Fruit fly (Drosophila melanogaster) whole organism, embryonic: ENCODE measurements around the gene CG31064.

ENCODE experiments used
- Aef1 ChIP-seq: fragments of 200-800 bp; sonication (Bioruptor generic); IDR thresholded peaks from 3 replicates; pipeline ENCODE4 v1.3.6; 2022; ENCODE audit warnings: missing biosample characterization, missing genetic modification characterization
- Antp ChIP-seq: fragments of 200-800 bp; sonication (Bioruptor generic); optimal IDR thresholded peaks from 3 replicates; lab custom pipeline; 2016; ENCODE audit warnings: missing biosample characterization, missing genetic modification characterization
- Asciz ChIP-seq: fragments of 200-800 bp; sonication (Bioruptor generic); optimal IDR thresholded peaks from 2 replicates; lab custom pipeline; 2017; ENCODE audit warnings: missing biosample characterization, mild to moderate bottlenecking, missing genetic modification characterization, missing genetic modification reagents
- C15 ChIP-seq: fragments of 200-800 bp; sonication (Bioruptor generic); IDR thresholded peaks from 3 replicates; pipeline ENCODE4 v1.3.6; 2022; ENCODE audit warnings: missing biosample characterization, missing genetic modification characterization
- CG10267 ChIP-seq: fragments of 200-800 bp; sonication (Bioruptor generic); optimal IDR thresholded peaks from 2 replicates; lab custom pipeline; 2018; ENCODE audit warnings: missing biosample characterization, mild to moderate bottlenecking, missing genetic modification characterization, moderate library complexity
- CG10462 ChIP-seq: fragments of 200-800 bp; sonication (Bioruptor generic); optimal IDR thresholded peaks from 2 replicates; lab custom pipeline; 2016; ENCODE audit warnings: missing biosample characterization, missing genetic modification characterization
- CG11247 ChIP-seq: fragments of 200-800 bp; sonication (Bioruptor generic); IDR thresholded peaks from 2 replicates; pipeline ENCODE4 v1.3.6; 2022; ENCODE audit warnings: missing biosample characterization, missing genetic modification characterization
- CG12391 ChIP-seq: fragments of 200-800 bp; sonication (Bioruptor generic); optimal IDR thresholded peaks from 3 replicates; lab custom pipeline; 2018; ENCODE audit warnings: missing biosample characterization, mild to moderate bottlenecking, missing genetic modification characterization, moderate library complexity
- CG13296 ChIP-seq: fragments of 200-800 bp; sonication (Bioruptor generic); optimal IDR thresholded peaks from 3 replicates; lab custom pipeline; 2018; ENCODE audit warnings: missing biosample characterization, mild to moderate bottlenecking, missing genetic modification characterization
- CG13775 ChIP-seq: fragments of 200-800 bp; sonication (Bioruptor generic); optimal IDR thresholded peaks from 3 replicates; lab custom pipeline; 2017; ENCODE audit warnings: missing biosample characterization, mild to moderate bottlenecking, missing genetic modification characterization
- CG15269 ChIP-seq: fragments of 200-800 bp; sonication (Bioruptor generic); optimal IDR thresholded peaks from 2 replicates; lab custom pipeline; 2018; ENCODE audit warnings: missing biosample characterization, mild to moderate bottlenecking, missing genetic modification characterization, moderate library complexity
- CG17359 ChIP-seq: fragments of 200-800 bp; sonication (Bioruptor generic); optimal IDR thresholded peaks from 3 replicates; lab custom pipeline; 2018; ENCODE audit warnings: missing biosample characterization, mild to moderate bottlenecking, missing genetic modification characterization, moderate library complexity
- CG2712 ChIP-seq: fragments of 200-800 bp; optimal IDR thresholded peaks from 3 replicates; lab custom pipeline; 2019; ENCODE audit warnings: missing biosample characterization, mild to moderate bottlenecking, missing genetic modification characterization, moderate library complexity
- CG2889 ChIP-seq: fragments of 200-800 bp; sonication (Bioruptor generic); IDR thresholded peaks from 3 replicates; pipeline ENCODE4 v1.3.6; 2022; ENCODE audit warnings: missing biosample characterization, missing genetic modification characterization
- CG3995 ChIP-seq: fragments of 200-800 bp; sonication (Bioruptor generic); optimal IDR thresholded peaks from 3 replicates; lab custom pipeline; 2016; ENCODE audit warnings: missing biosample characterization, missing genetic modification characterization
- CG43689 ChIP-seq: fragments of 200-800 bp; sonication (Bioruptor generic); IDR thresholded peaks from 2 replicates; pipeline ENCODE4 v1.3.6; 2022; ENCODE audit warnings: missing biosample characterization, missing genetic modification characterization
- CG4730 ChIP-seq: fragments of 200-800 bp; sonication (Bioruptor generic); IDR thresholded peaks from 2 replicates; pipeline ENCODE4 v1.3.6; 2022; ENCODE audit warnings: missing biosample characterization, missing genetic modification characterization
- CG4854 ChIP-seq: fragments of 200-800 bp; sonication (Bioruptor generic); optimal IDR thresholded peaks from 2 replicates; lab custom pipeline; 2016; ENCODE audit warnings: missing biosample characterization, missing genetic modification characterization, inconsistent platforms
- Dad ChIP-seq: fragments of 200-800 bp; sonication (Bioruptor generic); optimal IDR thresholded peaks from 3 replicates; lab custom pipeline; 2016; ENCODE audit warnings: missing biosample characterization, missing genetic modification characterization
- Hmx ChIP-seq: fragments of 200-800 bp; sonication (Bioruptor generic); optimal IDR thresholded peaks from 2 replicates; lab custom pipeline; 2016; ENCODE audit warnings: missing biosample characterization, missing genetic modification characterization
- Hsf ChIP-seq: fragments of 200-800 bp; sonication (Bioruptor generic); optimal IDR thresholded peaks from 3 replicates; lab custom pipeline; 2016; ENCODE audit warnings: missing biosample characterization, missing genetic modification characterization
- Kr ChIP-seq: fragments of 200-800 bp; sonication (Bioruptor generic); optimal IDR thresholded peaks from 2 replicates; lab custom pipeline; 2017; ENCODE audit warnings: missing biosample characterization, mild to moderate bottlenecking, missing genetic modification characterization
- Lim3 ChIP-seq: fragments of 200-800 bp; sonication (Bioruptor generic); IDR thresholded peaks from 2 replicates; pipeline ENCODE4 v1.3.6; 2022; ENCODE audit warnings: missing biosample characterization, missing genetic modification characterization
- NC2α ChIP-seq: fragments of 200-800 bp; sonication (Bioruptor generic); optimal IDR thresholded peaks from 2 replicates; lab custom pipeline; 2016; ENCODE audit warnings: missing biosample characterization, missing genetic modification characterization
- Nf-YA ChIP-seq: fragments of 200-800 bp; sonication (Bioruptor generic); IDR thresholded peaks from 2 replicates; pipeline ENCODE4 v1.3.6; 2022; ENCODE audit warnings: missing biosample characterization, missing genetic modification characterization
- Nf-YB ChIP-seq: fragments of 200-800 bp; sonication (Bioruptor generic); optimal IDR thresholded peaks from 3 replicates; lab custom pipeline; 2019; ENCODE audit warnings: missing biosample characterization, mild to moderate bottlenecking, missing genetic modification characterization, moderate library complexity
- Sox102F ChIP-seq: fragments of 200-800 bp; sonication (Bioruptor generic); optimal IDR thresholded peaks from 2 replicates; lab custom pipeline; 2018; ENCODE audit warnings: missing biosample characterization, mild to moderate bottlenecking, missing genetic modification characterization, moderate library complexity
- Tbp ChIP-seq: fragments of >200 bp; optimal IDR thresholded peaks from 2 replicates; lab custom pipeline; 2018; ENCODE audit warnings: missing biosample characterization, missing genetic modification characterization
- Trl ChIP-seq, 3 experiments: fragments of >200 bp in 2 of 3; fragments of 200-800 bp in 1 of 3; sonication (Bioruptor generic) in 1 of 3; optimal IDR thresholded peaks; 2 replicates in 1 of 3; 3 replicates in 2 of 3; lab custom pipeline; 2016 to 2017; ENCODE audit warnings: missing biosample characterization in 1 of 3, missing genetic modification characterization in 1 of 3
- abd-A ChIP-seq: fragments of 200-800 bp; sonication (Bioruptor generic); optimal IDR thresholded peaks from 3 replicates; lab custom pipeline; 2019; ENCODE audit warnings: missing biosample characterization, mild to moderate bottlenecking, missing genetic modification characterization, moderate library complexity
- ap ChIP-seq: fragments of 200-800 bp; sonication (Bioruptor generic); IDR thresholded peaks from 2 replicates; pipeline ENCODE4 v1.3.6; 2022; ENCODE audit warnings: missing biosample characterization, missing genetic modification characterization
- bbx ChIP-seq: fragments of 200-800 bp; sonication (Bioruptor generic); IDR thresholded peaks from 2 replicates; pipeline ENCODE4 v1.3.6; 2022; ENCODE audit warnings: missing biosample characterization, missing genetic modification characterization; ENCODE audit not compliant: partially characterized antibody
- gsb-n ChIP-seq: fragments of 200-800 bp; sonication (Bioruptor generic); optimal IDR thresholded peaks from 3 replicates; lab custom pipeline; 2018; ENCODE audit warnings: missing biosample characterization, mild to moderate bottlenecking, missing genetic modification characterization
- hth ChIP-seq: fragments of >200 bp; optimal IDR thresholded peaks from 2 replicates; lab custom pipeline; 2017; ENCODE audit warnings: inconsistent platforms
- insv ChIP-seq, 2 experiments: fragments of 200-800 bp; sonication (Bioruptor generic); optimal IDR thresholded peaks; 3 replicates each; lab custom pipeline; 2016 to 2018; ENCODE audit warnings: missing biosample characterization in 2 of 2, missing genetic modification characterization in 2 of 2
- inv ChIP-seq: fragments of 200-800 bp; sonication (Bioruptor generic); IDR thresholded peaks from 2 replicates; pipeline ENCODE4 v1.3.6; 2022; ENCODE audit warnings: missing biosample characterization, missing genetic modification characterization; ENCODE audit not compliant: partially characterized antibody
- mld ChIP-seq: fragments of 200-800 bp; sonication (Bioruptor generic); IDR thresholded peaks from 3 replicates; pipeline ENCODE4 v1.3.6; 2022; ENCODE audit warnings: missing biosample characterization, missing genetic modification characterization; ENCODE audit not compliant: partially characterized antibody
- prd ChIP-seq, 3 experiments: fragments of >200 bp in 2 of 3; fragments of 200-800 bp in 1 of 3; sonication (Bioruptor generic) in 1 of 3; optimal IDR thresholded peaks in 2 of 3; IDR thresholded peaks in 1 of 3; 2 replicates in 2 of 3; 3 replicates in 1 of 3; pipeline versions ENCODE4 v1.3.6 to Lab custom; 2017 to 2022; ENCODE audit warnings: missing biosample characterization in 1 of 3, missing genetic modification characterization in 1 of 3
- psq ChIP-seq: fragments of 200-800 bp; sonication (Bioruptor generic); optimal IDR thresholded peaks from 2 replicates; lab custom pipeline; 2017; ENCODE audit warnings: missing biosample characterization, missing genetic modification characterization
- sens ChIP-seq: fragments of 200-800 bp; sonication (Bioruptor generic); peaks from one replicate; lab custom pipeline; 2016; ENCODE audit warnings: missing biosample characterization, missing genetic modification characterization
- tap ChIP-seq: fragments of 200-800 bp; optimal IDR thresholded peaks from 3 replicates; lab custom pipeline; 2019; ENCODE audit warnings: missing biosample characterization, mild to moderate bottlenecking, missing genetic modification characterization, moderate library complexity
- toy ChIP-seq: fragments of 200-800 bp; sonication (Bioruptor generic); IDR thresholded peaks from 2 replicates; pipeline ENCODE4 v1.3.6; 2022; ENCODE audit warnings: missing biosample characterization, missing genetic modification characterization
- twi ChIP-seq: fragments of 200-800 bp; optimal IDR thresholded peaks from 2 replicates; lab custom pipeline; 2019; ENCODE audit warnings: missing biosample characterization, mild to moderate bottlenecking, missing genetic modification characterization, moderate library complexity
- zen ChIP-seq: fragments of 200-800 bp; sonication (Bioruptor generic); optimal IDR thresholded peaks from 3 replicates; lab custom pipeline; 2018; ENCODE audit warnings: missing biosample characterization, mild to moderate bottlenecking, missing genetic modification characterization, moderate library complexity
- zen2 ChIP-seq: fragments of 200-800 bp; sonication (Bioruptor generic); IDR thresholded peaks from 3 replicates; pipeline ENCODE4 v1.3.6; 2022; ENCODE audit warnings: missing biosample characterization, missing genetic modification characterization; ENCODE audit not compliant: partially characterized antibody

The CG31064 gene

DNA sequence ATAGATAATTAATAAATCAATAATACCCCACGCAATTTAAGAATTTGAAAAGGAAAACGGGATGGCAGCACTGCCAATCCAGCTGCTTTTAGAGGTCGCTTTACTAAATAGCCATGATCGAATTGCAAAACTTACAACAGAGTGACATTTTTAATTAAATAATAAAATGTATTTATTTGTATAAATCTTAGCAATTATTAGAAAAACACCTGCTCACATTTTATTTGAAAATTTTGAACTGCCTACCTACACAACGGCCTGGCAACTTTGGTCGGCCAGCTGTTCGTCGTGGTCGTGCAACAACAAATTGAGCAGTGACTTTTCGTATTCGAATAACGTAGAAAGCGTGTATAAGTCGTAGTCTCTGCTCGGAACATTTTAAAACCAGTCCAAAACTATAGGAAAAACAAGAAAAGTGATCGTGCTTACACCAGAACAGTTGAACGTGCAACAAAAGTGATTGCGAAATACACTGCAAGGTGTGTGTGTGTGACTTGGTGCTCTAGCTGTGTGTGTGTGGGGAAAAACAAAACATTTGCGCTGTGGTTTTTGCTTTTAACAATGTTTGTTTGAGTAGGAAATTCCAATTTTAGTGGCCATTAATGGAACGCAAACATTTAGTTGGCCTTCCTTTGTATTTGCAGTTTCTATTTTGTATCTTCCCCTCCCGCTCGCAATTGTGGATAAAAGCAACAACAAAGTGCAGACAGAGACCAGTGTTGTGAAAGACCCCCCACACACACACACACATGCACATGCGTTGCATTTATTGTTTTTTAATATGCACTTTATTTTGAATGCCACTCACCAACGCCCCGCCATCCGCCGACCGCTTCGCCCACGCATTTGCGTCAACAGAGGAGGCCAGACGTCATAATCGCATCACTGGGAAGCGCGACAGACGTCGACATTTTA, 35.9 kb upstream of the CG31064 start, which contains the start of gene CG5938 (continued):
- TF ChIP-seq Hmx (GFP tag; lab: Kevin White, UChicago): no peak
- peak; percentile 38 for TF ChIP-seq abd-A
- peak; percentile 24 for TF ChIP-seq CG17359 (tag; lab: Kevin White, UChicago)
- no peak for TF ChIP-seq Hsf (GFP tag; lab: Kevin White, UChicago)
- no peak for TF ChIP-seq inv
- no peak for TF ChIP-seq Lim3 (GFP tag; lab: Robert Waterston, UW)
- TF ChIP-seq zen2 (GFP tag; lab: Robert Waterston, UW): no peak
- TF ChIP-seq CG15269: peak; percentile 48
- peak; percentile 17 for TF ChIP-seq twi (tag; lab: Kevin White, UChicago)
- TF ChIP-seq Aef1 (GFP tag; lab: Robert Waterston, UW): peak; percentile 48; the same call in 2 of the 3 replicates
- no peak for TF ChIP-seq toy (GFP tag; lab: Robert Waterston, UW)
- TF ChIP-seq, all 482 proteins: peak for 150

DNA sequence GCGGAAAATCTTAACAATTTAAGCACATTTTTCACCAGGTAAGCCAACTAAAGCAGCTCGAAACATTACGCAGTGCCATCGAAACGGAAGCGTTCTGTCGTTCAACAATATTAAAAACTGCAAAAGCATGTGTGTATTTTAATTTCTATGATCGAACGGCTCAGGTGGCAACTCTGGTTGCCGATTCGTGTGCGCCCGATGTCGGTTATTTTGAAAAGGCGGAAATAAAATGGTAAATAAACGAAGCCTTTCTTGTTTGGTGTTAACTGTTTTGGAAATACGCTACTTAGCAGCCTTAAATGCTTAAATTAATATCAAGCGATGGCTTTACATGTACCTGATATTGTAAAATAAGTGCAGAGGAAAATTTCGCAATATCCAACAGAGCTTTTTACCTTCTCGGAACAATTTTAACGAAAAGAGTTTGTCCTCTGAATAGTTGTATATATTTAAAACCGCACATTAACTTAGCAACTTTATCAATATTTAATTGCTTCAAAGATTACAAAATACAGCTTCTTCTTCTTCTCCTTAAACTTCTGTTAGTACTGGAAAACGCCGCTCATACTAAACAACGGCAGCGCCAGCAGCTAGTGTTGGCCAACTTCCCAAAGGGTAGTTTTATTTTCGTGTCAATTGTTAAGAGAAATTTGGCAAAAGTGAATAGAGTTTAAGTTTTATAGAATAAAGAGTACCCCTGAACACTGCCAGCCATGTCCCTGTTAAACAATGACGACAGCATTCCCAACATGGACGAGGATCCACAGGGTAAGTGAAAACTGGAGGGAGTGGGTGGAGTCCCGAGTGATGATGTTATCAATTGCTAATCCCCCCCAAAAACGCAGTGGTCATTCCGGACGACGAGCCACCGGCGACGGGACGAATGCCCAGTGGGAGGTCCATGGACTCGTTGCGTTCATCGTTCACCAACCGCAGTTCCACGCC, 34.5 kb upstream of the CG31064 start, which contains the start of gene CG5934:
Gene CG5934 (plus strand): TSS at position 588 of the 945 bp plus-strand sequence.
- TF ChIP-seq Kr (GFP tag; lab: Kevin White, UChicago): no peak
- no peak for TF ChIP-seq Nf-YA (GFP tag; lab: Robert Waterston, UW)
- TF ChIP-seq Antp (GFP tag; lab: Kevin White, UChicago): peak; percentile 61
- TF ChIP-seq CG10267 (tag; lab: Kevin White, UChicago): peak; percentile 93
- TF ChIP-seq psq (GFP tag; lab: Kevin White, UChicago): no peak
- no peak for TF ChIP-seq Asciz (GFP tag; lab: Kevin White, UChicago)
- TF ChIP-seq CG13296: no peak
- TF ChIP-seq Sox102F (GFP tag; lab: Kevin White, UChicago): no peak
- no peak for TF ChIP-seq hth (lab: Kevin White, UChicago)
- no peak for TF ChIP-seq C15 (GFP tag; lab: Robert Waterston, UW)
- no peak for TF ChIP-seq gsb-n (tag; lab: Kevin White, UChicago)
- TF ChIP-seq CG2889: no peak
- TF ChIP-seq CG4854 (GFP tag; lab: Kevin White, UChicago): no peak
- peak; percentile 32 for TF ChIP-seq CG2712 (tag; lab: Kevin White, UChicago)
- TF ChIP-seq zen: peak; percentile 24
- no peak for TF ChIP-seq CG12391 (tag; lab: Kevin White, UChicago)
- TF ChIP-seq Trl (optimal IDR thresholded peaks at IDR 0.05; lab: Kevin White, UChicago): no peak
- TF ChIP-seq Trl (GFP tag; optimal IDR thresholded peaks at IDR 0.05; lab: Kevin White, UChicago): peak; percentile 61
- TF ChIP-seq CG3995 (GFP tag; lab: Kevin White, UChicago): peak; percentile 25
- TF ChIP-seq ap (GFP tag; lab: Robert Waterston, UW): no peak
- TF ChIP-seq mld (GFP tag; lab: Robert Waterston, UW): no peak
- peak; percentile 28 for TF ChIP-seq Dad (GFP tag; lab: Kevin White, UChicago)
- TF ChIP-seq CG4730: no peak
- peak; percentile 58 for TF ChIP-seq sens
- TF ChIP-seq NC2α: peak; percentile 8
- TF ChIP-seq abd-A: no peak
- TF ChIP-seq CG43689 (GFP tag; lab: Robert Waterston, UW): no peak
- TF ChIP-seq Tbp (GFP tag; lab: Kevin White, UChicago): no peak
- TF ChIP-seq CG11247 (GFP tag; lab: Robert Waterston, UW): 0 out of 2 replicates have a peak, but pooled peaks have one; percentile 46
- TF ChIP-seq CG10462 (GFP tag; lab: Kevin White, UChicago): no peak
- TF ChIP-seq CG13775: peak; percentile 10
- TF ChIP-seq prd (optimal IDR thresholded peaks at IDR 0.05; lab: Kevin White, UChicago): no peak
- no peak for TF ChIP-seq prd (GFP tag; IDR thresholded peaks at IDR 0.05; lab: Robert Waterston, UW)
- TF ChIP-seq bbx (GFP tag; lab: Robert Waterston, UW): no peak
- no peak for TF ChIP-seq insv (GFP tag; optimal IDR thresholded peaks at IDR 0.05; lab: Kevin White, UChicago)
- no peak for TF ChIP-seq Nf-YB
- TF ChIP-seq tap (tag; lab: Kevin White, UChicago): peak; percentile 3
